Fruit fly (Drosophila melanogaster) whole organism, embryonic: ENCODE results near the gene ATPsynC.

Experiments used
- Atf6 ChIP-seq: fragments of 200-800 bp; sonication (Bioruptor generic); IDR thresholded peaks from 2 replicates; pipeline ENCODE4 v1.3.6; 2022; ENCODE audit warnings: missing biosample characterization, missing genetic modification characterization
- B-H2 ChIP-seq: fragments of 200-800 bp; sonication (Bioruptor generic); optimal IDR thresholded peaks from 2 replicates; lab custom pipeline; 2018; ENCODE audit warnings: missing biosample characterization, mild to moderate bottlenecking, missing genetic modification characterization
- CG1024 ChIP-seq: fragments of 200-800 bp; sonication (Bioruptor generic); IDR thresholded peaks from 2 replicates; pipeline ENCODE4 v1.3.6; 2022; ENCODE audit warnings: missing biosample characterization, missing genetic modification characterization
- CG10543 ChIP-seq: fragments of 200-800 bp; sonication (Bioruptor generic); optimal IDR thresholded peaks from 3 replicates; lab custom pipeline; 2017; ENCODE audit warnings: missing biosample characterization, mild to moderate bottlenecking, missing genetic modification characterization, moderate library complexity
- CG15696 ChIP-seq: fragments of 200-800 bp; sonication (Bioruptor generic); optimal IDR thresholded peaks from 2 replicates; lab custom pipeline; 2019; ENCODE audit warnings: missing biosample characterization, mild to moderate bottlenecking, missing genetic modification characterization, moderate library complexity
- CG17385 ChIP-seq: fragments of 200-800 bp; sonication (Bioruptor generic); optimal IDR thresholded peaks from 3 replicates; lab custom pipeline; 2018; ENCODE audit warnings: missing biosample characterization, mild to moderate bottlenecking, missing genetic modification characterization
- CG17612 ChIP-seq: fragments of 200-800 bp; sonication (Bioruptor generic); IDR thresholded peaks from 2 replicates; pipeline ENCODE4 v1.3.6; 2022; ENCODE audit warnings: missing biosample characterization, missing genetic modification characterization
- CG18011 ChIP-seq: fragments of 200-800 bp; sonication (Bioruptor generic); optimal IDR thresholded peaks from 2 replicates; lab custom pipeline; 2017; ENCODE audit warnings: missing biosample characterization, missing genetic modification characterization, mild to moderate bottlenecking, moderate library complexity, missing genotype
- CG18476 ChIP-seq: fragments of 200-800 bp; sonication (Bioruptor generic); optimal IDR thresholded peaks from 2 replicates; lab custom pipeline; 2016; ENCODE audit warnings: missing biosample characterization, mild to moderate bottlenecking, missing genetic modification characterization
- CG3065 ChIP-seq: fragments of 200-800 bp; sonication (Bioruptor generic); optimal IDR thresholded peaks from 2 replicates; lab custom pipeline; 2016; ENCODE audit warnings: missing biosample characterization, missing genetic modification characterization
- CG34376 ChIP-seq: fragments of 200-800 bp; sonication (Bioruptor generic); optimal IDR thresholded peaks from 2 replicates; lab custom pipeline; 2018; ENCODE audit warnings: missing biosample characterization, mild to moderate bottlenecking, missing genetic modification characterization
- CG34422 ChIP-seq: fragments of 200-800 bp; sonication (Bioruptor generic); IDR thresholded peaks from 3 replicates; pipeline ENCODE4 v1.3.6; 2022; ENCODE audit warnings: missing biosample characterization, missing genetic modification characterization
- CG4282 ChIP-seq: fragments of 200-800 bp; sonication (Bioruptor generic); optimal IDR thresholded peaks from 2 replicates; lab custom pipeline; 2016; ENCODE audit warnings: missing biosample characterization, missing genetic modification characterization
- CG4360 ChIP-seq: fragments of 200-800 bp; sonication (Bioruptor generic); IDR thresholded peaks from 2 replicates; pipeline ENCODE4 v1.3.6; 2022; ENCODE audit warnings: missing biosample characterization, missing genetic modification characterization
- CG5180 ChIP-seq: fragments of 200-800 bp; sonication (Bioruptor generic); optimal IDR thresholded peaks from 3 replicates; lab custom pipeline; 2017; ENCODE audit warnings: missing biosample characterization, missing genetic modification characterization, mild to moderate bottlenecking, moderate library complexity, missing genetic modification reagents
- CG5953 ChIP-seq: fragments of 200-800 bp; sonication (Bioruptor generic); IDR thresholded peaks from 2 replicates; pipeline ENCODE4 v1.3.6; 2022; ENCODE audit warnings: missing biosample characterization, missing genetic modification characterization
- CG6689 ChIP-seq: fragments of 200-800 bp; sonication (Bioruptor generic); IDR thresholded peaks from 2 replicates; pipeline ENCODE4 v1.3.6; 2022; ENCODE audit warnings: missing biosample characterization, missing genetic modification characterization
- CG8290 ChIP-seq, 3 experiments: fragments of 200-800 bp; sonication (Bioruptor generic); optimal IDR thresholded peaks; 2 replicates each; lab custom pipeline; 2016 to 2019; ENCODE audit warnings: missing biosample characterization in 3 of 3, missing genetic modification characterization in 3 of 3, mild to moderate bottlenecking in 2 of 3, moderate library complexity in 1 of 3
- CG9932 ChIP-seq: fragments of 200-800 bp; sonication (Bioruptor generic); IDR thresholded peaks from 2 replicates; pipeline ENCODE4 v1.3.6; 2022; ENCODE audit warnings: missing biosample characterization, missing genetic modification characterization
- CTCF ChIP-seq: fragments of 200-800 bp; sonication (Bioruptor generic); optimal IDR thresholded peaks from 2 replicates; lab custom pipeline; 2017; ENCODE audit warnings: missing biosample characterization, mild to moderate bottlenecking, missing genetic modification characterization, moderate library complexity
- Dbx ChIP-seq: fragments of 200-800 bp; sonication (Bioruptor generic); IDR thresholded peaks from 3 replicates; pipeline ENCODE4 v1.3.6; 2022; ENCODE audit warnings: missing biosample characterization, missing genetic modification characterization
- HLH4C ChIP-seq: fragments of 200-800 bp; sonication (Bioruptor generic); IDR thresholded peaks from 3 replicates; pipeline ENCODE4 v1.3.6; 2022; ENCODE audit warnings: missing biosample characterization, missing genetic modification characterization; ENCODE audit not compliant: partially characterized antibody
- HmgZ ChIP-seq: fragments of 200-800 bp; sonication (Bioruptor generic); optimal IDR thresholded peaks from 2 replicates; lab custom pipeline; 2018; ENCODE audit warnings: missing biosample characterization, mild to moderate bottlenecking, missing genetic modification characterization
- Hr78 ChIP-seq, 2 experiments: fragments of 200-800 bp in 1 of 2; fragments of >200 bp in 1 of 2; sonication (Bioruptor generic) in 1 of 2; optimal IDR thresholded peaks; 2 replicates each; lab custom pipeline; 2017 to 2019; ENCODE audit warnings: missing biosample characterization in 2 of 2, missing genetic modification characterization in 2 of 2, mild to moderate bottlenecking in 1 of 2, moderate library complexity in 1 of 2
- Hsf ChIP-seq: fragments of 200-800 bp; sonication (Bioruptor generic); optimal IDR thresholded peaks from 3 replicates; lab custom pipeline; 2016; ENCODE audit warnings: missing biosample characterization, missing genetic modification characterization
- Med ChIP-seq: fragments of 200-800 bp; sonication (Bioruptor generic); peaks from one replicate; lab custom pipeline; 2016; ENCODE audit warnings: missing biosample characterization, missing genetic modification characterization, mild to moderate bottlenecking, inconsistent platforms, moderate library complexity
- NFAT ChIP-seq: fragments of 200-800 bp; sonication (Bioruptor generic); IDR thresholded peaks from 2 replicates; pipeline ENCODE4 v1.3.6; 2022; ENCODE audit warnings: missing biosample characterization, missing genetic modification characterization
- Nf-YC ChIP-seq: fragments of 200-800 bp; optimal IDR thresholded peaks from 3 replicates; lab custom pipeline; 2019; ENCODE audit warnings: missing biosample characterization, mild to moderate bottlenecking, missing genetic modification characterization, moderate library complexity
- Pdp1 ChIP-seq, 2 experiments: fragments of 200-800 bp; sonication (Bioruptor generic); optimal IDR thresholded peaks; 3 replicates each; lab custom pipeline; 2016; ENCODE audit warnings: missing biosample characterization in 2 of 2, missing genetic modification characterization in 2 of 2, mild to moderate bottlenecking in 1 of 2, moderate library complexity in 1 of 2
- amos ChIP-seq: fragments of 200-800 bp; sonication (Bioruptor generic); IDR thresholded peaks from 2 replicates; pipeline ENCODE4 v1.3.6; 2022; ENCODE audit warnings: missing biosample characterization, missing genetic modification characterization; ENCODE audit not compliant: partially characterized antibody
- ase ChIP-seq: fragments of 200-800 bp; sonication (Bioruptor generic); IDR thresholded peaks from 3 replicates; pipeline ENCODE4 v1.3.6; 2022; ENCODE audit warnings: missing biosample characterization, missing genetic modification characterization
- caup ChIP-seq: fragments of 200-800 bp; sonication (Bioruptor generic); optimal IDR thresholded peaks from 3 replicates; lab custom pipeline; 2017; ENCODE audit warnings: missing biosample characterization, mild to moderate bottlenecking, missing genetic modification characterization, moderate library complexity; ENCODE audit not compliant: severe bottlenecking
- cg ChIP-seq: fragments of 200-800 bp; sonication (Bioruptor generic); optimal IDR thresholded peaks from 3 replicates; lab custom pipeline; 2019; ENCODE audit warnings: missing biosample characterization, mild to moderate bottlenecking, missing genetic modification characterization, moderate library complexity
- ci ChIP-seq: fragments of 200-800 bp; sonication (Bioruptor generic); IDR thresholded peaks from 3 replicates; pipeline ENCODE4 v1.3.6; 2022; ENCODE audit warnings: missing biosample characterization, missing genetic modification characterization
- crp ChIP-seq, 2 experiments: fragments of 200-800 bp; sonication (Bioruptor generic); optimal IDR thresholded peaks; 2 replicates in 1 of 2; 3 replicates in 1 of 2; lab custom pipeline; 2017; ENCODE audit warnings: missing biosample characterization in 2 of 2, missing genetic modification characterization in 2 of 2, mild to moderate bottlenecking in 1 of 2, moderate library complexity in 1 of 2
- exex ChIP-seq: fragments of 200-800 bp; sonication (Bioruptor generic); optimal IDR thresholded peaks from 4 replicates; lab custom pipeline; 2018; ENCODE audit warnings: missing biosample characterization, mild to moderate bottlenecking, missing genetic modification characterization, moderate library complexity
- eyg ChIP-seq: fragments of 200-800 bp; sonication (Bioruptor generic); optimal IDR thresholded peaks from 3 replicates; lab custom pipeline; 2016; ENCODE audit warnings: missing biosample characterization, missing genetic modification characterization
- gcm ChIP-seq: fragments of 200-800 bp; sonication (Bioruptor generic); optimal IDR thresholded peaks from 2 replicates; lab custom pipeline; 2019; ENCODE audit warnings: missing biosample characterization, mild to moderate bottlenecking, missing genetic modification characterization, moderate library complexity
- hkb ChIP-seq, 2 experiments: fragments of 200-800 bp in 1 of 2; fragments of >200 bp in 1 of 2; sonication (Bioruptor generic) in 1 of 2; IDR thresholded peaks in 1 of 2; optimal IDR thresholded peaks in 1 of 2; 2 replicates each; pipeline versions ENCODE4 v1.3.6 to Lab custom; 2017 to 2022; ENCODE audit warnings: missing biosample characterization in 1 of 2, missing genetic modification characterization in 1 of 2
- lab ChIP-seq: fragments of 200-800 bp; sonication (Bioruptor generic); optimal IDR thresholded peaks from 3 replicates; lab custom pipeline; 2017; ENCODE audit warnings: missing biosample characterization, missing genetic modification characterization, mild to moderate bottlenecking, moderate library complexity, missing genetic modification reagents
- lbe ChIP-seq: fragments of 200-800 bp; sonication (Bioruptor generic); optimal IDR thresholded peaks from 2 replicates; lab custom pipeline; 2016; ENCODE audit warnings: missing biosample characterization, mild to moderate bottlenecking, missing genetic modification characterization
- luna ChIP-seq: fragments of 200-800 bp; sonication (Bioruptor generic); optimal IDR thresholded peaks from 2 replicates; lab custom pipeline; 2016; ENCODE audit warnings: missing biosample characterization, missing genetic modification characterization
- mirr ChIP-seq: fragments of 200-800 bp; sonication (Bioruptor generic); optimal IDR thresholded peaks from 3 replicates; lab custom pipeline; 2018; ENCODE audit warnings: missing biosample characterization, mild to moderate bottlenecking, missing genetic modification characterization
- rib ChIP-seq: fragments of 200-800 bp; sonication (Bioruptor generic); IDR thresholded peaks from 2 replicates; pipeline ENCODE4 v1.3.6; 2022; ENCODE audit warnings: missing biosample characterization, missing genetic modification characterization
- row ChIP-seq: fragments of 200-800 bp; sonication (Bioruptor generic); IDR thresholded peaks from 3 replicates; pipeline ENCODE4 v1.3.6; 2022; ENCODE audit warnings: missing biosample characterization, missing genetic modification characterization
- sens ChIP-seq: fragments of 200-800 bp; sonication (Bioruptor generic); peaks from one replicate; lab custom pipeline; 2016; ENCODE audit warnings: missing biosample characterization, missing genetic modification characterization
- stwl ChIP-seq: fragments of 200-800 bp; sonication (Bioruptor generic); optimal IDR thresholded peaks from 3 replicates; lab custom pipeline; 2018; ENCODE audit warnings: missing biosample characterization, mild to moderate bottlenecking, missing genetic modification characterization, moderate library complexity
- sug ChIP-seq: fragments of 200-800 bp; optimal IDR thresholded peaks from 2 replicates; lab custom pipeline; 2019; ENCODE audit warnings: missing biosample characterization, mild to moderate bottlenecking, missing genetic modification characterization, moderate library complexity
- zfh1 ChIP-seq: fragments of 200-800 bp; sonication (Bioruptor generic); IDR thresholded peaks from 3 replicates; pipeline ENCODE4 v1.3.6; 2022; ENCODE audit warnings: missing biosample characterization, missing genetic modification characterization

The ATPsynC gene

dm6 chr3R:31196731-31197130 is 22.7 kb downstream of the ATPsynC start, which contains the start of gene CG1544:
CG1544 (plus strand) TSS chr3R:31196916.
- TF ChIP-seq luna (GFP tag; lab: Kevin White, UChicago) (no peak), gcm (GFP tag; lab: Kevin White, UChicago) (peak; percentile 65), CG9932 (GFP tag; lab: Robert Waterston, UW) (no peak), CG3065 (GFP tag; lab: Kevin White, UChicago) (peak; percentile 55), cg (GFP tag; lab: Kevin White, UChicago) (peak; percentile 9), CG18011 (GFP tag; lab: Kevin White, UChicago) (peak; percentile 26), Dbx (GFP tag; lab: Robert Waterston, UW) (peak; percentile 27; the same call in 1 of the 3 replicates), CG1024 (GFP tag; lab: Robert Waterston, UW) (no peak), lbe (GFP tag; lab: Kevin White, UChicago) (no peak), CG17612 (GFP tag; lab: Robert Waterston, UW) (0 out of 2 replicates have a peak, but pooled peaks have one; percentile 15), amos (peak; percentile 34; the same call in 1 of the 2 replicates), CG34376 (GFP tag; lab: Kevin White, UChicago) (peak; percentile 93), Med (GFP tag; lab: Kevin White, UChicago) (peak; percentile 79), ase (no peak), eyg (GFP tag; lab: Kevin White, UChicago) (no peak), Hr78 (GFP tag; optimal IDR thresholded peaks at IDR 0.05; lab: Kevin White, UChicago) (peak in 1 of 2 experiments; percentile 50), Pdp1 (GFP tag; optimal IDR thresholded peaks at IDR 0.05; lab: Kevin White, UChicago) (no peak), HmgZ (tag; lab: Kevin White, UChicago) (peak; percentile 31), CG5180 (GFP tag; lab: Kevin White, UChicago) (peak; percentile 89), zfh1 (0 out of 3 replicates have a peak, but pooled peaks have one; percentile 24), mirr (peak; percentile 96), crp (GFP tag; optimal IDR thresholded peaks at IDR 0.05; lab: Kevin White, UChicago) (no peak), NFAT (GFP tag; lab: Robert Waterston, UW) (peak; percentile 16; the same call in 1 of the 2 replicates), CG18476 (GFP tag; lab: Kevin White, UChicago) (no peak), HLH4C (GFP tag; lab: Robert Waterston, UW) (0 out of 3 replicates have a peak, but pooled peaks have one; percentile 12), ci (peak; percentile 38; the same call in 1 of the 3 replicates), sug (tag; lab: Kevin White, UChicago) (peak; percentile 98), row (GFP tag; lab: Robert Waterston, UW) (no peak), rib (GFP tag; lab: Robert Waterston, UW) (0 out of 2 replicates have a peak, but pooled peaks have one; percentile 32), caup (GFP tag; lab: Kevin White, UChicago) (peak; percentile 0), CG15696 (tag; lab: Kevin White, UChicago) (no peak), Nf-YC (peak; percentile 45), CG8290 (GFP tag; optimal IDR thresholded peaks at IDR 0.05; lab: Kevin White, UChicago) (no peak), CG8290 (tag; optimal IDR thresholded peaks at IDR 0.05; lab: Kevin White, UChicago) (peak in 1 of 2 experiments; percentile 52), CG6689 (GFP tag; lab: Robert Waterston, UW) (no peak), CG4282 (GFP tag; lab: Kevin White, UChicago) (no peak), stwl (tag; lab: Kevin White, UChicago) (peak; percentile 32), hkb (optimal IDR thresholded peaks at IDR 0.05; lab: Kevin White, UChicago) (no peak), hkb (GFP tag; IDR thresholded peaks at IDR 0.05; lab: Robert Waterston, UW) (peak; percentile 41; the same call in 1 of the 2 replicates), CG34422 (GFP tag; lab: Robert Waterston, UW) (peak; percentile 32; the same call in 1 of the 3 replicates), CG4360 (GFP tag; lab: Robert Waterston, UW) (0 out of 2 replicates have a peak, but pooled peaks have one; percentile 23), CG10543 (GFP tag; lab: Kevin White, UChicago) (peak; percentile 75), CG5953 (GFP tag; lab: Robert Waterston, UW) (no peak), Hsf (GFP tag; lab: Kevin White, UChicago) (no peak), lab (peak; percentile 12), CTCF (GFP tag; lab: Kevin White, UChicago) (no peak), sens (GFP tag; lab: Kevin White, UChicago) (peak; percentile 38), Atf6 (0 out of 2 replicates have a peak, but pooled peaks have one; percentile 21), exex (tag; lab: Kevin White, UChicago) (peak; percentile 69), B-H2 (GFP tag; lab: Kevin White, UChicago) (peak; percentile 13), CG17385 (GFP tag; lab: Kevin White, UChicago) (no peak)
